Worm (Caenorhabditis elegans) whole organism, L3 larva: ENCODE measurements around the gene mam-4.

ENCODE experiments used
- R02D3.7 ChIP-seq: fragments of 150-350 bp; optimal IDR thresholded peaks from 2 replicates; lab custom pipeline; 2014; ENCODE audit warnings: missing biosample characterization, missing genetic modification characterization
- snpc-4 ChIP-seq: fragments of 150-350 bp; optimal IDR thresholded peaks from 2 replicates; lab custom pipeline; 2014; ENCODE audit warnings: missing biosample characterization, missing genetic modification characterization

- TF ChIP-seq R02D3.7 (tag; lab: Kevin White, UChicago) (no peak), snpc-4 (tag; lab: Kevin White, UChicago) (no peak)
Observed at ce11 chrV:11290888-11291287, 42.9 kb downstream of the mam-4 start, which contains the start of gene C03E10.1.
